Fruit fly (Drosophila melanogaster) whole organism, pupa: ENCODE results near the gene CG44405.

Experiments used
- CG14655 ChIP-seq: fragments of 200-800 bp; sonication (Bioruptor generic); optimal IDR thresholded peaks from 3 replicates; lab custom pipeline; 2017; ENCODE audit warnings: mild to moderate bottlenecking, missing biosample characterization, missing genetic modification reagents, missing genetic modification characterization
- CG34367 ChIP-seq: fragments of 200-800 bp; sonication (Bioruptor generic); optimal IDR thresholded peaks from 2 replicates; lab custom pipeline; 2018; ENCODE audit warnings: missing biosample characterization, mild to moderate bottlenecking, missing genetic modification characterization
- CG4496 ChIP-seq: fragments of 200-800 bp; sonication (Bioruptor generic); IDR thresholded peaks from 3 replicates; pipeline ENCODE4 v1.3.6; 2022; ENCODE audit warnings: missing biosample characterization, missing genetic modification characterization
- D1 ChIP-seq: fragments of 200-800 bp; sonication (Bioruptor generic); optimal IDR thresholded peaks from 2 replicates; lab custom pipeline; 2018; ENCODE audit warnings: missing biosample characterization, mild to moderate bottlenecking, missing genetic modification characterization, moderate library complexity
- EcR ChIP-seq: fragments of 200-800 bp; sonication (Bioruptor generic); optimal IDR thresholded peaks from 3 replicates; lab custom pipeline; 2019; ENCODE audit warnings: missing biosample characterization, missing genetic modification characterization, mild to moderate bottlenecking, moderate library complexity, missing genetic modification reagents
- Ets98B ChIP-seq: fragments of 200-800 bp; sonication (Bioruptor generic); IDR thresholded peaks from 2 replicates; pipeline ENCODE4 v1.3.6; 2022; ENCODE audit warnings: missing biosample characterization, missing genetic modification characterization
- Pif1A ChIP-seq: fragments of 200-800 bp; sonication (Bioruptor generic); optimal IDR thresholded peaks from 3 replicates; lab custom pipeline; 2016; ENCODE audit warnings: missing biosample characterization, missing genetic modification characterization
- fd96Ca ChIP-seq: fragments of 200-800 bp; sonication (Bioruptor generic); IDR thresholded peaks from 3 replicates; pipeline ENCODE4 v1.3.6; 2022; ENCODE audit warnings: missing biosample characterization, missing genetic modification characterization

DNA sequence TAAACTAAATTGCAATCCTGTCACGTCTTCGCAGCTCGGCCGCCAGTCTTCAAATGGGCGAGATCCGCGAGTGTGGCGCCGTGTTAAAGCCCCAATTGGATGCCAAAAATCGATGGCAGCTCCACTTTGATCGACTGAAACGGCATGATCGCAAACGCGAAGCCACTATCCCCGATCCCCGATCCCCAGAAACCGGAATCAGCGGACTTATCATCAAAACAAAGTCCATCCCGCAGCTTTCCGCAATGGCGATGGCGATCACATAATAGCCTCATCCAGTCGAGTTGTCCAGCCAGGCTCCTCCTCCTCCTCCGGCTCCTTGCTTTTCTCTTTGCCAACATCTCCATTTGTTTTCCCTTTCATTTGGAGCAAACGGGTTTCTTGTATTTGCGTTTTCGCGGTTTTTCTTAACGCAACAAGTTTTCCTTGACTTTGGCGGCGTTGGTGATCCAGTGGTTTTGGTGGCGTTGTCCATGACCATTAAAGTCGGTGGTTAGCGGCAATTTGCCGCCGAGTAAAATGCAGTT lies 49.1 kb downstream of the CG44405 start, which contains the start of gene CG13258:
- TF ChIP-seq CG14655 (GFP tag; lab: Kevin White, UChicago) (no peak), Pif1A (GFP tag; lab: Kevin White, UChicago) (no peak), CG4496 (no peak; the same call in 2 of the 3 replicates), D1 (tag; lab: Kevin White, UChicago) (no peak), CG34367 (tag; lab: Kevin White, UChicago) (no peak), EcR (GFP tag; lab: Kevin White, UChicago) (no peak), fd96Ca (GFP tag; lab: Robert Waterston, UW) (no peak), Ets98B (peak; percentile 16; the same call in 1 of the 2 replicates)
